Fruit fly (Drosophila melanogaster) Kc167 (cell line): ENCODE results near the gene btn.

ENCODE experiments used
- insv ChIP-seq: fragments of >200 bp; optimal IDR thresholded peaks from 3 replicates; lab custom pipeline; 2018; ENCODE audit warnings: missing external identifiers
- ttk ChIP-seq: sonication (Bioruptor generic); optimal IDR thresholded peaks from 2 replicates; lab custom pipeline; 2017; ENCODE audit warnings: missing external identifiers

dm6 chr3R:22569888-22570287 lies 16.5 kb downstream of the btn start, which contains the start of gene CG33110:
- TF ChIP-seq insv (lab: Kevin White, UChicago) = no peak
- no peak for TF ChIP-seq ttk
